Fruit fly (Drosophila melanogaster) whole organism, embryonic: ENCODE results near the gene CG45081.

Source experiments
- ATbp ChIP-seq: fragments of 200-800 bp; sonication (Bioruptor generic); optimal IDR thresholded peaks from 2 replicates; lab custom pipeline; 2017; ENCODE audit warnings: missing biosample characterization, mild to moderate bottlenecking, missing genetic modification characterization, missing genetic modification reagents
- Atf-2 ChIP-seq: fragments of 200-800 bp; sonication (Bioruptor generic); optimal IDR thresholded peaks from 2 replicates; lab custom pipeline; 2016; ENCODE audit warnings: missing biosample characterization, missing genetic modification characterization
- B-H2 ChIP-seq: fragments of 200-800 bp; sonication (Bioruptor generic); optimal IDR thresholded peaks from 2 replicates; lab custom pipeline; 2018; ENCODE audit warnings: missing biosample characterization, mild to moderate bottlenecking, missing genetic modification characterization
- CG10321 ChIP-seq: fragments of 200-800 bp; sonication (Bioruptor generic); IDR thresholded peaks from 2 replicates; pipeline ENCODE4 v1.3.6; 2022; ENCODE audit warnings: missing biosample characterization, missing genetic modification characterization
- CG10654 ChIP-seq: fragments of 200-800 bp; sonication (Bioruptor generic); optimal IDR thresholded peaks from 2 replicates; lab custom pipeline; 2016; ENCODE audit warnings: missing biosample characterization, missing genetic modification characterization
- CG1233 ChIP-seq: fragments of 200-800 bp; sonication (Bioruptor generic); optimal IDR thresholded peaks from 4 replicates; lab custom pipeline; 2018; ENCODE audit warnings: missing biosample characterization, mild to moderate bottlenecking, missing genetic modification characterization
- CG13287 ChIP-seq: fragments of 200-800 bp; sonication (Bioruptor generic); IDR thresholded peaks from 2 replicates; pipeline ENCODE4 v1.3.6; 2022; ENCODE audit warnings: missing biosample characterization, missing genetic modification characterization; ENCODE audit not compliant: partially characterized antibody
- CG13624 ChIP-seq: fragments of 200-800 bp; sonication (Bioruptor generic); optimal IDR thresholded peaks from 2 replicates; lab custom pipeline; 2016; ENCODE audit warnings: missing biosample characterization, missing genetic modification characterization
- CG1529 ChIP-seq: fragments of 200-800 bp; sonication (Bioruptor generic); optimal IDR thresholded peaks from 3 replicates; lab custom pipeline; 2018; ENCODE audit warnings: missing biosample characterization, missing genetic modification characterization
- CG1832 ChIP-seq: fragments of 200-800 bp; sonication (Bioruptor generic); optimal IDR thresholded peaks from 2 replicates; lab custom pipeline; 2017; ENCODE audit warnings: missing biosample characterization, mild to moderate bottlenecking, missing genetic modification characterization, inconsistent platforms
- CG2116 ChIP-seq: fragments of 200-800 bp; sonication (Bioruptor generic); optimal IDR thresholded peaks from 3 replicates; lab custom pipeline; 2018; ENCODE audit warnings: missing biosample characterization, mild to moderate bottlenecking, missing genetic modification characterization
- CG31365 ChIP-seq: fragments of 200-800 bp; sonication (Bioruptor generic); optimal IDR thresholded peaks from 2 replicates; lab custom pipeline; 2018; ENCODE audit warnings: missing biosample characterization, mild to moderate bottlenecking, missing genetic modification characterization
- CG32532 ChIP-seq: fragments of 200-800 bp; sonication (Bioruptor generic); IDR thresholded peaks from 2 replicates; pipeline ENCODE4 v1.3.6; 2022; ENCODE audit warnings: missing biosample characterization, missing genetic modification characterization
- CG32767 ChIP-seq: fragments of 200-800 bp; sonication (Bioruptor generic); IDR thresholded peaks from 2 replicates; pipeline ENCODE4 v1.3.6; 2022; ENCODE audit warnings: missing biosample characterization, missing genetic modification characterization
- CG3407 ChIP-seq: fragments of 200-800 bp; sonication (Bioruptor generic); optimal IDR thresholded peaks from 2 replicates; lab custom pipeline; 2018; ENCODE audit warnings: missing biosample characterization, mild to moderate bottlenecking, missing genetic modification characterization
- CG4617 ChIP-seq: fragments of 200-800 bp; sonication (Bioruptor generic); optimal IDR thresholded peaks from 3 replicates; lab custom pipeline; 2016; ENCODE audit warnings: missing biosample characterization, missing genetic modification characterization, borderline replicate concordance
- CG6765 ChIP-seq: fragments of 200-800 bp; sonication (Bioruptor generic); optimal IDR thresholded peaks from 3 replicates; lab custom pipeline; 2017; ENCODE audit warnings: missing biosample characterization, mild to moderate bottlenecking, missing genetic modification characterization
- CG8089 ChIP-seq: fragments of 200-800 bp; sonication (Bioruptor generic); optimal IDR thresholded peaks from 3 replicates; lab custom pipeline; 2016; ENCODE audit warnings: missing biosample characterization, missing genetic modification characterization
- CG8924 ChIP-seq: fragments of 200-800 bp; optimal IDR thresholded peaks from 3 replicates; lab custom pipeline; 2019; ENCODE audit warnings: missing biosample characterization, mild to moderate bottlenecking, missing genetic modification characterization, moderate library complexity
- CG9609 ChIP-seq: fragments of 200-800 bp; sonication (Bioruptor generic); optimal IDR thresholded peaks from 3 replicates; lab custom pipeline; 2016; ENCODE audit warnings: missing biosample characterization, missing genetic modification characterization
- CG9797 ChIP-seq: fragments of 200-800 bp; sonication (Bioruptor generic); optimal IDR thresholded peaks from 3 replicates; lab custom pipeline; 2018; ENCODE audit warnings: missing biosample characterization, mild to moderate bottlenecking, missing genetic modification characterization
- CHES-1-like ChIP-seq: fragments of 200-800 bp; sonication (Bioruptor generic); optimal IDR thresholded peaks from 2 replicates; lab custom pipeline; 2016; ENCODE audit warnings: missing biosample characterization, missing genetic modification characterization
- CrebB ChIP-seq: fragments of 200-800 bp; sonication (Bioruptor generic); optimal IDR thresholded peaks from 3 replicates; lab custom pipeline; 2018; ENCODE audit warnings: missing biosample characterization, mild to moderate bottlenecking, missing genetic modification characterization
- Dip2 ChIP-seq: fragments of 200-800 bp; sonication (Bioruptor generic); IDR thresholded peaks from 2 replicates; pipeline ENCODE4 v1.3.6; 2022; ENCODE audit warnings: missing biosample characterization, missing genetic modification characterization
- Drgx ChIP-seq: fragments of 200-800 bp; sonication (Bioruptor generic); IDR thresholded peaks from 2 replicates; pipeline ENCODE4 v1.3.6; 2022; ENCODE audit warnings: missing biosample characterization, missing genetic modification characterization
- Fer1 ChIP-seq: fragments of 200-800 bp; sonication (Bioruptor generic); optimal IDR thresholded peaks from 2 replicates; lab custom pipeline; 2017; ENCODE audit warnings: missing biosample characterization, mild to moderate bottlenecking, missing genetic modification characterization
- HLH4C ChIP-seq: fragments of 200-800 bp; sonication (Bioruptor generic); IDR thresholded peaks from 3 replicates; pipeline ENCODE4 v1.3.6; 2022; ENCODE audit warnings: missing biosample characterization, missing genetic modification characterization; ENCODE audit not compliant: partially characterized antibody
- Hey ChIP-seq: fragments of 200-800 bp; sonication (Bioruptor generic); optimal IDR thresholded peaks from 3 replicates; lab custom pipeline; 2018; ENCODE audit warnings: missing biosample characterization, mild to moderate bottlenecking, missing genetic modification characterization
- Lim3 ChIP-seq: fragments of 200-800 bp; sonication (Bioruptor generic); IDR thresholded peaks from 2 replicates; pipeline ENCODE4 v1.3.6; 2022; ENCODE audit warnings: missing biosample characterization, missing genetic modification characterization
- Mrtf ChIP-seq: fragments of 200-800 bp; sonication (Bioruptor generic); IDR thresholded peaks from 3 replicates; pipeline ENCODE4 v1.3.6; 2022; ENCODE audit warnings: missing biosample characterization, missing genetic modification characterization
- NFAT ChIP-seq: fragments of 200-800 bp; sonication (Bioruptor generic); IDR thresholded peaks from 2 replicates; pipeline ENCODE4 v1.3.6; 2022; ENCODE audit warnings: missing biosample characterization, missing genetic modification characterization
- PHDP ChIP-seq: fragments of 200-800 bp; sonication (Bioruptor generic); optimal IDR thresholded peaks from 3 replicates; lab custom pipeline; 2018; ENCODE audit warnings: missing biosample characterization, mild to moderate bottlenecking, missing genetic modification characterization, moderate library complexity
- Six4 ChIP-seq: fragments of 200-800 bp; sonication (Bioruptor generic); optimal IDR thresholded peaks from 2 replicates; lab custom pipeline; 2016; ENCODE audit warnings: missing biosample characterization, missing genetic modification characterization
- Xbp1 ChIP-seq: fragments of 200-800 bp; sonication (Bioruptor generic); optimal IDR thresholded peaks from 3 replicates; lab custom pipeline; 2016; ENCODE audit warnings: missing biosample characterization, mild to moderate bottlenecking, missing genetic modification characterization
- ac ChIP-seq: fragments of 200-800 bp; sonication (Bioruptor generic); optimal IDR thresholded peaks from 3 replicates; lab custom pipeline; 2017; ENCODE audit warnings: missing biosample characterization, mild to moderate bottlenecking, missing genetic modification characterization
- ap ChIP-seq: fragments of 200-800 bp; sonication (Bioruptor generic); IDR thresholded peaks from 2 replicates; pipeline ENCODE4 v1.3.6; 2022; ENCODE audit warnings: missing biosample characterization, missing genetic modification characterization
- croc ChIP-seq: fragments of 200-800 bp; sonication (Bioruptor generic); conservative IDR thresholded peaks from 3 replicates; pipeline ENCODE4 v1.3.6; 2022; ENCODE audit warnings: missing biosample characterization, missing genetic modification characterization
- hkb ChIP-seq, 2 experiments: fragments of 200-800 bp in 1 of 2; fragments of >200 bp in 1 of 2; sonication (Bioruptor generic) in 1 of 2; IDR thresholded peaks in 1 of 2; optimal IDR thresholded peaks in 1 of 2; 2 replicates each; pipeline versions ENCODE4 v1.3.6 to Lab custom; 2017 to 2022; ENCODE audit warnings: missing biosample characterization in 1 of 2, missing genetic modification characterization in 1 of 2
- insv ChIP-seq, 2 experiments: fragments of 200-800 bp; sonication (Bioruptor generic); optimal IDR thresholded peaks; 3 replicates each; lab custom pipeline; 2016 to 2018; ENCODE audit warnings: missing biosample characterization in 2 of 2, missing genetic modification characterization in 2 of 2
- jing ChIP-seq: fragments of 200-800 bp; sonication (Bioruptor generic); optimal IDR thresholded peaks from 2 replicates; lab custom pipeline; 2018; ENCODE audit warnings: missing biosample characterization, mild to moderate bottlenecking, missing genetic modification characterization
- lov ChIP-seq, 2 experiments: fragments of 200-800 bp in 1 of 2; fragments of >200 bp in 1 of 2; sonication (Bioruptor generic) in 1 of 2; IDR thresholded peaks in 1 of 2; optimal IDR thresholded peaks in 1 of 2; 2 replicates in 1 of 2; 3 replicates in 1 of 2; pipeline versions ENCODE4 v1.3.6 to Lab custom; 2017 to 2022; ENCODE audit warnings: missing biosample characterization in 1 of 2, missing genetic modification characterization in 1 of 2
- mam ChIP-seq: fragments of 200-800 bp; sonication (Bioruptor generic); optimal IDR thresholded peaks from 3 replicates; lab custom pipeline; 2016; ENCODE audit warnings: missing biosample characterization, missing genetic modification characterization
- onecut ChIP-seq: fragments of 200-800 bp; sonication (Bioruptor generic); IDR thresholded peaks from 2 replicates; pipeline ENCODE4 v1.3.6; 2022; ENCODE audit warnings: missing biosample characterization, missing genetic modification characterization
- pan ChIP-seq, 4 experiments: fragments of >200 bp in 3 of 4; fragments of 200-800 bp in 1 of 4; sonication (Bioruptor generic) in 1 of 4; optimal IDR thresholded peaks in 3 of 4; IDR thresholded peaks in 1 of 4; 2 replicates each; pipeline versions ENCODE4 v1.3.6 to Lab custom; 2017 to 2022; ENCODE audit warnings: missing biosample characterization in 2 of 4, missing genetic modification characterization in 2 of 4, mixed read lengths in 1 of 4
- prd ChIP-seq, 3 experiments: fragments of >200 bp in 2 of 3; fragments of 200-800 bp in 1 of 3; sonication (Bioruptor generic) in 1 of 3; optimal IDR thresholded peaks in 2 of 3; IDR thresholded peaks in 1 of 3; 2 replicates in 2 of 3; 3 replicates in 1 of 3; pipeline versions ENCODE4 v1.3.6 to Lab custom; 2017 to 2022; ENCODE audit warnings: missing biosample characterization in 1 of 3, missing genetic modification characterization in 1 of 3
- pum ChIP-seq: fragments of 200-800 bp; sonication (Bioruptor generic); optimal IDR thresholded peaks from 2 replicates; lab custom pipeline; 2016; ENCODE audit warnings: missing biosample characterization, missing genetic modification characterization
- ro ChIP-seq: fragments of 200-800 bp; sonication (Bioruptor generic); IDR thresholded peaks from 2 replicates; pipeline ENCODE4 v1.3.6; 2022; ENCODE audit warnings: missing biosample characterization, missing genetic modification characterization
- stc ChIP-seq: fragments of 200-800 bp; sonication (Bioruptor generic); IDR thresholded peaks from 2 replicates; pipeline ENCODE4 v1.3.6; 2022; ENCODE audit warnings: missing biosample characterization, missing genetic modification characterization
- zfh1 ChIP-seq: fragments of 200-800 bp; sonication (Bioruptor generic); IDR thresholded peaks from 3 replicates; pipeline ENCODE4 v1.3.6; 2022; ENCODE audit warnings: missing biosample characterization, missing genetic modification characterization

Gene CG45081

dm6 chr3L:19260278-19260803 is 5.5 kb upstream of the CG45081 start, which contains the start of gene nes (continued):
- no peak for TF ChIP-seq hkb (optimal IDR thresholded peaks at IDR 0.05; lab: Kevin White, UChicago)
- no peak for TF ChIP-seq hkb (GFP tag; IDR thresholded peaks at IDR 0.05; lab: Robert Waterston, UW)
- TF ChIP-seq prd (optimal IDR thresholded peaks at IDR 0.05; lab: Kevin White, UChicago) = no peak
- no peak for TF ChIP-seq prd (GFP tag; IDR thresholded peaks at IDR 0.05; lab: Robert Waterston, UW)
- no peak for TF ChIP-seq pan (optimal IDR thresholded peaks at IDR 0.05; lab: Kevin White, UChicago)
- TF ChIP-seq pan (GFP tag; optimal IDR thresholded peaks at IDR 0.05 in 1 of 2, IDR thresholded peaks at IDR 0.05 in 1 of 2) = no peak
- TF ChIP-seq Lim3 (GFP tag; lab: Robert Waterston, UW) = no peak
- no peak for TF ChIP-seq ap (GFP tag; lab: Robert Waterston, UW)
- TF ChIP-seq ac (GFP tag; lab: Kevin White, UChicago) = no peak
- TF ChIP-seq Dip2 (GFP tag; lab: Robert Waterston, UW) = no peak
- TF ChIP-seq lov (optimal IDR thresholded peaks at IDR 0.05; lab: Kevin White, UChicago) = no peak
- no peak for TF ChIP-seq lov (GFP tag; IDR thresholded peaks at IDR 0.05; lab: Robert Waterston, UW)
- TF ChIP-seq HLH4C = peak; percentile 27; the same call in 1 of the 3 replicates
- TF ChIP-seq CG8089 (GFP tag; lab: Kevin White, UChicago) = no peak
- TF ChIP-seq pum (GFP tag; lab: Kevin White, UChicago) = no peak
- TF ChIP-seq CG6765 (GFP tag; lab: Kevin White, UChicago) = no peak
- no peak for TF ChIP-seq CG1832 (GFP tag; lab: Kevin White, UChicago)
- TF ChIP-seq mam (GFP tag; lab: Kevin White, UChicago) = peak; percentile 3
- TF ChIP-seq zfh1 = no peak
- TF ChIP-seq Fer1 (GFP tag; lab: Kevin White, UChicago) = peak; percentile 7
- peak; percentile 14 for TF ChIP-seq CrebB (tag; lab: Kevin White, UChicago)
- TF ChIP-seq CG32767 (GFP tag; lab: Robert Waterston, UW) = no peak
- TF ChIP-seq CG1233 = no peak
- TF ChIP-seq CG13624 (GFP tag; lab: Kevin White, UChicago) = peak; percentile 1
- no peak for TF ChIP-seq Drgx (GFP tag; lab: Robert Waterston, UW)
- no peak for TF ChIP-seq CHES-1-like
- peak; percentile 62 for TF ChIP-seq CG4617 (GFP tag; lab: Kevin White, UChicago)
- TF ChIP-seq onecut (GFP tag; lab: Robert Waterston, UW) = no peak
- no peak for TF ChIP-seq CG1529 (GFP tag; lab: Kevin White, UChicago)
- TF ChIP-seq CG32532 (GFP tag; lab: Robert Waterston, UW) = peak; percentile 49; the same call in 1 of the 2 replicates
- TF ChIP-seq Six4 (GFP tag; lab: Kevin White, UChicago) = no peak
- TF ChIP-seq CG2116 = no peak
- TF ChIP-seq CG10654 (GFP tag; lab: Kevin White, UChicago) = no peak
- no peak for TF ChIP-seq CG9609 (GFP tag; lab: Kevin White, UChicago)
- TF ChIP-seq jing (GFP tag; lab: Kevin White, UChicago) = no peak
- TF ChIP-seq Mrtf (GFP tag; lab: Robert Waterston, UW) = no peak
- no peak for TF ChIP-seq CG3407 (GFP tag; lab: Kevin White, UChicago)
- peak; percentile 47; the same call in 1 of the 2 replicates for TF ChIP-seq CG13287 (GFP tag; lab: Robert Waterston, UW)
- TF ChIP-seq B-H2 (GFP tag; lab: Kevin White, UChicago) = no peak
- TF ChIP-seq Hey (tag; lab: Kevin White, UChicago) = no peak
- peak; percentile 11; the same call in 1 of the 2 replicates for TF ChIP-seq NFAT (GFP tag; lab: Robert Waterston, UW)
- TF ChIP-seq Atf-2 (GFP tag; lab: Kevin White, UChicago) = no peak
- TF ChIP-seq ro (GFP tag; lab: Robert Waterston, UW) = no peak
- TF ChIP-seq insv (GFP tag; optimal IDR thresholded peaks at IDR 0.05; lab: Kevin White, UChicago) = no peak
- TF ChIP-seq CG31365 = no peak
- peak; percentile 51 for TF ChIP-seq CG9797
- peak; percentile 38 for TF ChIP-seq Xbp1
- no peak; the same call in 1 of the 2 replicates for TF ChIP-seq stc
- TF ChIP-seq CG10321 = no peak
- no peak for TF ChIP-seq croc (GFP tag; lab: Robert Waterston, UW)
- TF ChIP-seq CG8924 (tag; lab: Kevin White, UChicago) = peak; percentile 23
- no peak for TF ChIP-seq PHDP
- TF ChIP-seq ATbp (GFP tag; lab: Kevin White, UChicago) = no peak
